Worm (Caenorhabditis elegans) whole organism, mixed stage, embryonic: ENCODE measurements around the gene dmsr-14.

ENCODE experiments used
- blmp-1 ChIP-seq: fragments of 150-350 bp; optimal IDR thresholded peaks from 2 replicates; lab custom pipeline; 2014; ENCODE audit warnings: missing biosample characterization, missing genetic modification characterization
- ceh-39 ChIP-seq: fragments of 150-350 bp; optimal IDR thresholded peaks from 2 replicates; lab custom pipeline; 2014; ENCODE audit warnings: missing biosample characterization, missing genetic modification characterization
- nhr-28 ChIP-seq: fragments of 150-350 bp; optimal IDR thresholded peaks from 2 replicates; lab custom pipeline; 2014; ENCODE audit warnings: missing biosample characterization, missing genetic modification characterization

DNA sequence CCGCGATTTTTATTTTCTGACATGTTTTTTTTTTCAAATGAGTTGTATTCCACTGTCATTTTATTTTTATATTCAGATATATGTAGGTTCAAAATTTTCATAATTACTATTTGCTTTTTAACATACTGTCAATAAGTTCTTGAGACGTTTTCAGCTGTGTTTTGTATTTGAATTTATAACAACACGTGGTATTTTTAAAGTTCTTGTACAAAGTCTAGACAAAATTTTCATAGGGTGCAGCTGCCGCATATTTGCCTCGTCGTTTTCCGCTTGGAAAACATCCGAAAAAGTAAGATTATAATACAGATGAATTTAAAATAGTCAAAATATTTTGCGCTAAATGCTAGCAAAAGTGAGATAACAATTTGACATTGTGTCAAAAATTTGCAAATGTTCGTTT lies 11.7 kb upstream of the dmsr-14 start, which contains the start of gene dmsr-15:
- TF ChIP-seq ceh-39 (no peak), blmp-1 (no peak), nhr-28 (tag; lab: Kevin White, UChicago) (no peak)
